Fruit fly (Drosophila melanogaster) whole organism, embryonic: ENCODE results near the gene form3.
A peak's percentile ranks its signal among the peaks of the same experiment; 100 is the strongest.

Experiments
- Bteb2 ChIP-seq: fragments of 200-800 bp; sonication (Bioruptor generic); optimal IDR thresholded peaks from 2 replicates; lab custom pipeline; 2016; ENCODE audit warnings: missing biosample characterization, missing genetic modification characterization
- CG10147 ChIP-seq: fragments of 200-800 bp; sonication (Bioruptor generic); optimal IDR thresholded peaks from 2 replicates; lab custom pipeline; 2019; ENCODE audit warnings: missing biosample characterization, mild to moderate bottlenecking, missing genetic modification characterization, moderate library complexity
- CG10543 ChIP-seq: fragments of 200-800 bp; sonication (Bioruptor generic); optimal IDR thresholded peaks from 3 replicates; lab custom pipeline; 2017; ENCODE audit warnings: missing biosample characterization, mild to moderate bottlenecking, missing genetic modification characterization, moderate library complexity
- CG11093 ChIP-seq: fragments of 200-800 bp; sonication (Bioruptor generic); IDR thresholded peaks from 3 replicates; pipeline ENCODE4 v1.3.6; 2022; ENCODE audit warnings: missing biosample characterization, missing genetic modification characterization
- CG12769 ChIP-seq: fragments of 200-800 bp; sonication (Bioruptor generic); optimal IDR thresholded peaks from 2 replicates; lab custom pipeline; 2019; ENCODE audit warnings: missing biosample characterization, mild to moderate bottlenecking, missing genetic modification characterization, moderate library complexity
- CG13775 ChIP-seq: fragments of 200-800 bp; sonication (Bioruptor generic); optimal IDR thresholded peaks from 3 replicates; lab custom pipeline; 2017; ENCODE audit warnings: missing biosample characterization, mild to moderate bottlenecking, missing genetic modification characterization
- CG15269 ChIP-seq: fragments of 200-800 bp; sonication (Bioruptor generic); optimal IDR thresholded peaks from 2 replicates; lab custom pipeline; 2018; ENCODE audit warnings: missing biosample characterization, mild to moderate bottlenecking, missing genetic modification characterization, moderate library complexity
- CG16779 ChIP-seq: fragments of 200-800 bp; sonication (Bioruptor generic); IDR thresholded peaks from 2 replicates; pipeline ENCODE4 v1.3.6; 2022; ENCODE audit warnings: missing biosample characterization, missing genetic modification characterization
- CG17829 ChIP-seq: fragments of 200-800 bp; optimal IDR thresholded peaks from 2 replicates; lab custom pipeline; 2019; ENCODE audit warnings: missing biosample characterization, mild to moderate bottlenecking, missing genetic modification characterization, moderate library complexity
- CG18599 ChIP-seq: fragments of 200-800 bp; sonication (Bioruptor generic); optimal IDR thresholded peaks from 3 replicates; lab custom pipeline; 2017; ENCODE audit warnings: missing biosample characterization, missing genetic modification characterization, mild to moderate bottlenecking, moderate library complexity, missing genetic modification reagents
- CG30020 ChIP-seq: fragments of 200-800 bp; optimal IDR thresholded peaks from 2 replicates; lab custom pipeline; 2019; ENCODE audit warnings: missing biosample characterization, mild to moderate bottlenecking, missing genetic modification characterization, moderate library complexity
- CG30403 ChIP-seq: fragments of 200-800 bp; sonication (Bioruptor generic); optimal IDR thresholded peaks from 3 replicates; lab custom pipeline; 2016; ENCODE audit warnings: missing biosample characterization, missing genetic modification characterization
- CG31441 ChIP-seq: fragments of 200-800 bp; sonication (Bioruptor generic); IDR thresholded peaks from 2 replicates; pipeline ENCODE4 v1.3.6; 2022; ENCODE audit warnings: missing biosample characterization, missing genetic modification characterization
- CG32532 ChIP-seq: fragments of 200-800 bp; sonication (Bioruptor generic); IDR thresholded peaks from 2 replicates; pipeline ENCODE4 v1.3.6; 2022; ENCODE audit warnings: missing biosample characterization, missing genetic modification characterization
- CG4404 ChIP-seq: fragments of 200-800 bp; sonication (Bioruptor generic); IDR thresholded peaks from 2 replicates; pipeline ENCODE4 v1.3.6; 2022; ENCODE audit warnings: missing biosample characterization, missing genetic modification characterization
- CG6254 ChIP-seq: fragments of 200-800 bp; sonication (Bioruptor generic); optimal IDR thresholded peaks from 3 replicates; lab custom pipeline; 2017; ENCODE audit warnings: mild to moderate bottlenecking, missing biosample characterization, missing genetic modification reagents, missing genetic modification characterization
- CG8924 ChIP-seq: fragments of 200-800 bp; optimal IDR thresholded peaks from 3 replicates; lab custom pipeline; 2019; ENCODE audit warnings: missing biosample characterization, mild to moderate bottlenecking, missing genetic modification characterization, moderate library complexity
- CG9797 ChIP-seq: fragments of 200-800 bp; sonication (Bioruptor generic); optimal IDR thresholded peaks from 3 replicates; lab custom pipeline; 2018; ENCODE audit warnings: missing biosample characterization, mild to moderate bottlenecking, missing genetic modification characterization
- CG9932 ChIP-seq: fragments of 200-800 bp; sonication (Bioruptor generic); IDR thresholded peaks from 2 replicates; pipeline ENCODE4 v1.3.6; 2022; ENCODE audit warnings: missing biosample characterization, missing genetic modification characterization
- CkIIα-i1 ChIP-seq: fragments of 200-800 bp; sonication (Bioruptor generic); IDR thresholded peaks from 2 replicates; pipeline ENCODE4 v1.3.6; 2022; ENCODE audit warnings: missing biosample characterization, missing genetic modification characterization
- Dad ChIP-seq: fragments of 200-800 bp; sonication (Bioruptor generic); optimal IDR thresholded peaks from 3 replicates; lab custom pipeline; 2016; ENCODE audit warnings: missing biosample characterization, missing genetic modification characterization
- Dfd ChIP-seq, 2 experiments: fragments of >200 bp; optimal IDR thresholded peaks; 2 replicates each; lab custom pipeline; 2017; ENCODE audit warnings: missing biosample characterization in 2 of 2, missing genetic modification characterization in 2 of 2
- Fer1 ChIP-seq: fragments of 200-800 bp; sonication (Bioruptor generic); optimal IDR thresholded peaks from 2 replicates; lab custom pipeline; 2017; ENCODE audit warnings: missing biosample characterization, mild to moderate bottlenecking, missing genetic modification characterization
- Gug ChIP-seq: fragments of 200-800 bp; sonication (Bioruptor generic); IDR thresholded peaks from 4 replicates; pipeline ENCODE4 v1.3.6; 2022; ENCODE audit warnings: missing biosample characterization, missing genetic modification characterization
- HLH3B ChIP-seq: fragments of 200-800 bp; sonication (Bioruptor generic); IDR thresholded peaks from 2 replicates; pipeline ENCODE4 v1.3.6; 2022; ENCODE audit warnings: missing biosample characterization, missing genetic modification characterization
- Med ChIP-seq: fragments of 200-800 bp; sonication (Bioruptor generic); peaks from one replicate; lab custom pipeline; 2016; ENCODE audit warnings: missing biosample characterization, missing genetic modification characterization, mild to moderate bottlenecking, inconsistent platforms, moderate library complexity
- Rfx ChIP-seq: fragments of 200-800 bp; sonication (Bioruptor generic); IDR thresholded peaks from 2 replicates; pipeline ENCODE4 v1.3.6; 2022; ENCODE audit warnings: missing biosample characterization, missing genetic modification characterization
- Sox102F ChIP-seq: fragments of 200-800 bp; sonication (Bioruptor generic); optimal IDR thresholded peaks from 2 replicates; lab custom pipeline; 2018; ENCODE audit warnings: missing biosample characterization, mild to moderate bottlenecking, missing genetic modification characterization, moderate library complexity
- aop ChIP-seq: fragments of 200-800 bp; sonication (Bioruptor generic); IDR thresholded peaks from 2 replicates; pipeline ENCODE4 v1.3.6; 2022; ENCODE audit warnings: missing biosample characterization, missing genetic modification characterization
- bab2 ChIP-seq: fragments of 200-800 bp; sonication (Bioruptor generic); optimal IDR thresholded peaks from 2 replicates; lab custom pipeline; 2016; ENCODE audit warnings: missing biosample characterization, missing genetic modification characterization
- cad ChIP-seq: fragments of >200 bp; optimal IDR thresholded peaks from 2 replicates; lab custom pipeline; 2017; ENCODE audit warnings: missing biosample characterization, missing genetic modification characterization
- cato ChIP-seq: fragments of 200-800 bp; sonication (Bioruptor generic); optimal IDR thresholded peaks from 2 replicates; lab custom pipeline; 2016; ENCODE audit warnings: missing biosample characterization, missing genetic modification characterization, borderline replicate concordance
- chif ChIP-seq, 2 experiments: fragments of 200-800 bp; sonication (Bioruptor generic); optimal IDR thresholded peaks; 3 replicates each; lab custom pipeline; 2016; ENCODE audit warnings: missing biosample characterization in 2 of 2, missing genetic modification characterization in 2 of 2
- crol ChIP-seq: fragments of 200-800 bp; sonication (Bioruptor generic); IDR thresholded peaks from 2 replicates; pipeline ENCODE4 v1.3.6; 2022; ENCODE audit warnings: missing biosample characterization, missing genetic modification characterization
- dimm ChIP-seq: fragments of 200-800 bp; sonication (Bioruptor generic); IDR thresholded peaks from 2 replicates; pipeline ENCODE4 v1.3.6; 2022; ENCODE audit warnings: missing biosample characterization, missing genetic modification characterization
- fd102C ChIP-seq: fragments of 200-800 bp; sonication (Bioruptor generic); optimal IDR thresholded peaks from 2 replicates; lab custom pipeline; 2018; ENCODE audit warnings: missing biosample characterization, mild to moderate bottlenecking, missing genetic modification characterization, moderate library complexity
- gcm ChIP-seq: fragments of 200-800 bp; sonication (Bioruptor generic); optimal IDR thresholded peaks from 2 replicates; lab custom pipeline; 2019; ENCODE audit warnings: missing biosample characterization, mild to moderate bottlenecking, missing genetic modification characterization, moderate library complexity
- grau ChIP-seq: fragments of 200-800 bp; optimal IDR thresholded peaks from 3 replicates; lab custom pipeline; 2019; ENCODE audit warnings: missing biosample characterization, mild to moderate bottlenecking, missing genetic modification characterization, moderate library complexity
- gsb-n ChIP-seq: fragments of 200-800 bp; sonication (Bioruptor generic); optimal IDR thresholded peaks from 3 replicates; lab custom pipeline; 2018; ENCODE audit warnings: missing biosample characterization, mild to moderate bottlenecking, missing genetic modification characterization
- lola ChIP-seq, 3 experiments: fragments of >200 bp in 2 of 3; fragments of 200-800 bp in 1 of 3; sonication (Bioruptor generic) in 1 of 3; optimal IDR thresholded peaks; 2 replicates each; lab custom pipeline; 2017 to 2019; ENCODE audit warnings: missing biosample characterization in 3 of 3, missing genetic modification characterization in 3 of 3, mild to moderate bottlenecking in 1 of 3, moderate library complexity in 1 of 3
- nom ChIP-seq: fragments of 200-800 bp; sonication (Bioruptor generic); optimal IDR thresholded peaks from 2 replicates; lab custom pipeline; 2017; ENCODE audit warnings: missing biosample characterization, missing genetic modification characterization, mild to moderate bottlenecking, moderate library complexity, missing genetic modification reagents
- onecut ChIP-seq: fragments of 200-800 bp; sonication (Bioruptor generic); IDR thresholded peaks from 2 replicates; pipeline ENCODE4 v1.3.6; 2022; ENCODE audit warnings: missing biosample characterization, missing genetic modification characterization
- ro ChIP-seq: fragments of 200-800 bp; sonication (Bioruptor generic); IDR thresholded peaks from 2 replicates; pipeline ENCODE4 v1.3.6; 2022; ENCODE audit warnings: missing biosample characterization, missing genetic modification characterization
- salm ChIP-seq: fragments of 200-800 bp; sonication (Bioruptor generic); optimal IDR thresholded peaks from 2 replicates; lab custom pipeline; 2018; ENCODE audit warnings: missing biosample characterization, mild to moderate bottlenecking, missing genetic modification characterization
- slou ChIP-seq: fragments of 200-800 bp; sonication (Bioruptor generic); optimal IDR thresholded peaks from 3 replicates; lab custom pipeline; 2016; ENCODE audit warnings: missing biosample characterization, missing genetic modification characterization
- stc ChIP-seq: fragments of 200-800 bp; sonication (Bioruptor generic); IDR thresholded peaks from 2 replicates; pipeline ENCODE4 v1.3.6; 2022; ENCODE audit warnings: missing biosample characterization, missing genetic modification characterization
- usp ChIP-seq: fragments of >200 bp; optimal IDR thresholded peaks from 2 replicates; lab custom pipeline; 2017; ENCODE audit warnings: missing biosample characterization, missing genetic modification characterization
- z ChIP-seq: fragments of 200-800 bp; sonication (Bioruptor generic); IDR thresholded peaks from 3 replicates; pipeline ENCODE4 v1.3.6; 2022; ENCODE audit warnings: missing biosample characterization, missing genetic modification characterization

Gene form3

DNA sequence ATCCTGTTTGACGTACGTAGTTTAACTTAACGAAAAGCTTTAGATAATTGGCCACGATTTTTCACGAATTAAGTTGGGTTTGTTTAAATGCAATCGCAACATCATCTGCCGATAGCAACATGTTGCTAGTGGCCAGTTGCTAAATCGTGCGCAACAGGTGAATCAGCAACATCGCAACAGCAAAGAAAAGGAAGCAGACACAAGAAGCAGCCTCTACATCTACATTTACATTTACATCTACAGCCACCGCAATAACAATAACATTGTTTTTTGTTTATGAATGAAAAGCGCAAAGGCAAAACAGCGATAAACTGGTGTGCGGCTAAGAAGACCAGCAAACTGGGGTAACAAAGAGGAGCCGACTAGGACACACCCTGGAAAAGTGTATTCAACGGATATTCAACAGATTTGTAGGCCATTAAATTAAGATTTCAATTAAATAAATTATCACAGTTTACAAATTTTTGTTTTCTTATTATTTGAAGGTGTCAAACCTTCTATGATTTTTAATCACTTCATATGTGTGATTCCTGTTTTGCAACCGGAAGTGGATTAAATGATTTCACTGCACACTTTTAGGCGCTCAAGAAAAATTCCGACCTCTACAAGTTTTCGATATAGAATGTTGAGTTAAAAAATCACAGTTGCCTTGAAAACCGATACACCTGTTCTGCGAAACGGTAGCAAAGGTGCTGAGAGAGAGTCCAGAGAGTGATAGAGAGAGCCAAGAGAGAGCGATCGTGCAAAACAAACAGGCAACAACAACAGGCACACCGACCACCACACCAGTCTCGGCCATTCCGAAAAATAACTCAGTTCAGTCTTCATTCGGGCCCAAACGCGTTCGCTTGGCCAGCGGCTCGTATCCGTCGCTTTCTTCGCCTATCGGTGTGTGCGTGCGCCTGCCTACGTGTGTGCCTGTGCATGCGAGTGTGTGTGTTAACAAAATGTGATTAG is 39.4 kb downstream of the form3 start, which contains the start of gene melt (continued):
- TF ChIP-seq CG18599 (GFP tag; lab: Kevin White, UChicago) (peak; percentile 85), CG31441 (GFP tag; lab: Robert Waterston, UW) (peak; percentile 94), Dfd (GFP tag; optimal IDR thresholded peaks at IDR 0.05; lab: Kevin White, UChicago) (no peak), CG10543 (GFP tag; lab: Kevin White, UChicago) (peak; percentile 78), Bteb2 (peak; percentile 83), CG11093 (peak; percentile 82; the same call in 2 of the 3 replicates), slou (GFP tag; lab: Kevin White, UChicago) (peak; percentile 78), Gug (peak; percentile 50; the same call in 1 of the 4 replicates), CG9797 (GFP tag; lab: Kevin White, UChicago) (no peak), CG32532 (GFP tag; lab: Robert Waterston, UW) (peak; percentile 80), onecut (GFP tag; lab: Robert Waterston, UW) (peak; percentile 66), cato (peak; percentile 87), CG12769 (tag; lab: Kevin White, UChicago) (peak; percentile 48), stc (0 out of 2 replicates have a peak, but pooled peaks have one; percentile 41), gcm (peak; percentile 82), z (GFP tag; lab: Robert Waterston, UW) (peak; percentile 45; the same call in 1 of the 3 replicates), salm (tag; lab: Kevin White, UChicago) (peak; percentile 49), aop (no peak), HLH3B (no peak; the same call in 1 of the 2 replicates), gsb-n (peak; percentile 79), lola (GFP tag; optimal IDR thresholded peaks at IDR 0.05; lab: Kevin White, UChicago) (peak in 1 of 3 experiments; percentile 90), dimm (GFP tag; lab: Robert Waterston, UW) (0 out of 2 replicates have a peak, but pooled peaks have one; percentile 25), nom (GFP tag; lab: Kevin White, UChicago) (peak; percentile 65), grau (tag; lab: Kevin White, UChicago) (peak; percentile 90), Dad (GFP tag; lab: Kevin White, UChicago) (peak; percentile 87), CG30403 (peak; percentile 94), CG15269 (peak; percentile 87), Rfx (GFP tag; lab: Robert Waterston, UW) (peak; percentile 82), CG30020 (tag; lab: Kevin White, UChicago) (peak; percentile 49), CG16779 (GFP tag; lab: Robert Waterston, UW) (peak; percentile 7; the same call in 1 of the 2 replicates), CG10147 (GFP tag; lab: Kevin White, UChicago) (peak; percentile 87), cad (GFP tag; lab: Kevin White, UChicago) (no peak), fd102C (GFP tag; lab: Kevin White, UChicago) (peak; percentile 45), crol (no peak), CG9932 (GFP tag; lab: Robert Waterston, UW) (peak; percentile 78), CG4404 (GFP tag; lab: Robert Waterston, UW) (peak; percentile 82), CG17829 (peak; percentile 91), CG13775 (GFP tag; lab: Kevin White, UChicago) (peak; percentile 91), CG6254 (GFP tag; lab: Kevin White, UChicago) (peak; percentile 59), CkIIα-i1 (GFP tag; lab: Robert Waterston, UW) (no peak), bab2 (peak; percentile 87), chif (GFP tag; optimal IDR thresholded peaks at IDR 0.05; lab: Kevin White, UChicago) (peak; percentile 88 to 90), Med (peak; percentile 97), usp (GFP tag; lab: Kevin White, UChicago) (no peak), ro (peak; percentile 62; the same call in 1 of the 2 replicates), CG8924 (tag; lab: Kevin White, UChicago) (peak; percentile 94), Fer1 (GFP tag; lab: Kevin White, UChicago) (peak; percentile 83), Sox102F (peak; percentile 84)
